Worm (Caenorhabditis elegans): ENCODE data around the gene moc-3.
A peak's percentile ranks its signal among the peaks of the same experiment; 100 is the strongest.

moc-3 gene

ce11 chrIV:8151721-8152120 lies 21.4 kb downstream of the moc-3 start (continued):
- TF ChIP-seq ztf-11 (tag; optimal IDR thresholded peaks at IDR 0.05) (no peak), fkh-10 (GFP tag; optimal IDR thresholded peaks at IDR 0.05) (no peak), daf-8 (GFP tag; IDR thresholded peaks at IDR 0.05) (no peak), unc-39 (tag; optimal IDR thresholded peaks at IDR 0.05) (no peak), ZK337.2 (GFP tag; IDR thresholded peaks at IDR 0.05) (no peak), ceh-32 (tag; optimal IDR thresholded peaks at IDR 0.05; ENCODE audit: poor library complexity) (no peak), Y48G9A.11 (GFP tag; IDR thresholded peaks at IDR 0.05) (no peak), spr-3 (GFP tag; optimal IDR thresholded peaks at IDR 0.05) (no peak), Y75B8A.6 (GFP tag; IDR thresholded peaks at IDR 0.05) (no peak), mes-2 (tag; optimal IDR thresholded peaks at IDR 0.05; ENCODE audit: poor library complexity, severe bottlenecking) (peak; percentile 28), zag-1 (tag; optimal IDR thresholded peaks at IDR 0.05) (no peak), jun-1 (tag; optimal IDR thresholded peaks at IDR 0.05) (no peak), nhr-41 (GFP tag; IDR thresholded peaks at IDR 0.05) (no peak), zip-2 (tag; optimal IDR thresholded peaks at IDR 0.05) (no peak), nhr-77 (tag; optimal IDR thresholded peaks at IDR 0.05) (peak; percentile 52), dpl-1 (GFP tag; optimal IDR thresholded peaks at IDR 0.05) (no peak), dmd-9 (GFP tag; IDR thresholded peaks at IDR 0.05) (no peak), pqm-1 (tag; optimal IDR thresholded peaks at IDR 0.05) (peak; percentile 72), duxl-1 (tag; optimal IDR thresholded peaks at IDR 0.05; ENCODE audit: poor library complexity) (no peak), nhr-237 (tag; optimal IDR thresholded peaks at IDR 0.05) (no peak), madf-5 (GFP tag; IDR thresholded peaks at IDR 0.05) (no peak), lir-3 (tag; optimal IDR thresholded peaks at IDR 0.05) (no peak), lin-15B (tag; optimal IDR thresholded peaks at IDR 0.05) (no peak), nhr-76 (tag; optimal IDR thresholded peaks at IDR 0.05) (no peak), ceh-62 (tag; optimal IDR thresholded peaks at IDR 0.05) (no peak), lin-1 (GFP tag; IDR thresholded peaks at IDR 0.05) (peak; percentile 65; the same call in 1 of the 2 replicates), F49E8.2 (tag; optimal IDR thresholded peaks at IDR 0.05; ENCODE audit: borderline replicate concordance) (no peak), lim-7 (GFP tag; IDR thresholded peaks at IDR 0.05) (no peak), tag-97 (GFP tag; IDR thresholded peaks at IDR 0.05) (no peak), lin-13 (GFP tag; optimal IDR thresholded peaks at IDR 0.05) (no peak), aly-2 (tag; optimal IDR thresholded peaks at IDR 0.05) (no peak), unc-62 (GFP tag; optimal IDR thresholded peaks at IDR 0.05 in 1 of 2) (no peak), unc-62 (tag; optimal IDR thresholded peaks at IDR 0.05) (no peak), lsy-2 (tag; optimal IDR thresholded peaks at IDR 0.05) (peak in 1 of 2 experiments; percentile 33), F26F4.8 (GFP tag; conservative IDR thresholded peaks at IDR 0.05) (no peak), fos-1 (tag; optimal IDR thresholded peaks at IDR 0.05) (no peak), mdt-29 (GFP tag; IDR thresholded peaks at IDR 0.05) (no peak), R02D3.7 (tag; optimal IDR thresholded peaks at IDR 0.05) (no peak), hlh-11 (tag; optimal IDR thresholded peaks at IDR 0.05) (peak; percentile 82), dve-1 (tag; optimal IDR thresholded peaks at IDR 0.05; ENCODE audit: insufficient read depth) (peak; percentile 94), ces-1 (GFP tag; optimal IDR thresholded peaks at IDR 0.05) (no peak), unc-130 (GFP tag; optimal IDR thresholded peaks at IDR 0.05) (no peak), T26A8.4 (GFP tag; IDR thresholded peaks at IDR 0.05) (no peak), cey-2 (tag; optimal IDR thresholded peaks at IDR 0.05; ENCODE audit: borderline replicate concordance, insufficient read depth) (no peak), mep-1 (tag; optimal IDR thresholded peaks at IDR 0.05) (peak; percentile 40), daf-16 (GFP tag; optimal IDR thresholded peaks at IDR 0.05) (peak in 1 of 2 experiments; percentile 41), daf-16 (tag; optimal IDR thresholded peaks at IDR 0.05) (peak; percentile 93), zip-11 (GFP tag; IDR thresholded peaks at IDR 0.05) (no peak), arid-1 (GFP tag; conservative IDR thresholded peaks at IDR 0.05) (no peak), nhr-11 (tag; optimal IDR thresholded peaks at IDR 0.05) (no peak), Y5F2A.4 (GFP tag; optimal IDR thresholded peaks at IDR 0.05) (no peak), ctbp-1 (GFP tag; IDR thresholded peaks at IDR 0.05) (no peak), aha-1 (tag) (no peak)
